Worm (Caenorhabditis elegans): ENCODE measurements around the gene pals-33.

ce11 chrV:3716279-3716887 lies 43.2 kb downstream of the pals-33 start:
- TF ChIP-seq sea-1 (GFP tag; conservative IDR thresholded peaks at IDR 0.05) (no peak), F13C5.2 (tag; optimal IDR thresholded peaks at IDR 0.05) (no peak), hmg-4 (GFP tag; optimal IDR thresholded peaks at IDR 0.05) (no peak), flt-1 (GFP tag; IDR thresholded peaks at IDR 0.05) (no peak), ama-1 (optimal IDR thresholded peaks at IDR 0.05) (no peak), hnd-1 (tag; optimal IDR thresholded peaks at IDR 0.05) (no peak), aly-1 (tag; optimal IDR thresholded peaks at IDR 0.05) (no peak), ceh-36 (tag; optimal IDR thresholded peaks at IDR 0.05) (no peak), tbx-11 (GFP tag; IDR thresholded peaks at IDR 0.05) (no peak), B0310.2 (tag; optimal IDR thresholded peaks at IDR 0.05) (no peak), ets-7 (tag; optimal IDR thresholded peaks at IDR 0.05) (no peak), pes-1 (GFP tag; IDR thresholded peaks at IDR 0.05) (no peak), hmbx-1 (tag; optimal IDR thresholded peaks at IDR 0.05) (no peak)
